Fruit fly (Drosophila melanogaster) S2 (cell line): ENCODE data around the gene Taf9.
"Not testable (repeated sequence)": the region's sequence is repeated elsewhere in the genome, so short reads cannot be mapped to it uniquely, and the experiment has no call there.

Experiments used
- CG8478 ChIP-seq: fragments of >200 bp; optimal IDR thresholded peaks from 2 replicates; lab custom pipeline; 2018
- CTCF ChIP-seq, 2 experiments: fragments of >200 bp; optimal IDR thresholded peaks; 2 replicates each; lab custom pipeline; 2018

Taf9 gene

dm6 chrX:17881138-17882121, 39.5 kb downstream of the Taf9 start:
- TF ChIP-seq CG8478, result no peak
- no peak for TF ChIP-seq CTCF (optimal IDR thresholded peaks at IDR 0.05; lab: Kevin White, UChicago)

DNA sequence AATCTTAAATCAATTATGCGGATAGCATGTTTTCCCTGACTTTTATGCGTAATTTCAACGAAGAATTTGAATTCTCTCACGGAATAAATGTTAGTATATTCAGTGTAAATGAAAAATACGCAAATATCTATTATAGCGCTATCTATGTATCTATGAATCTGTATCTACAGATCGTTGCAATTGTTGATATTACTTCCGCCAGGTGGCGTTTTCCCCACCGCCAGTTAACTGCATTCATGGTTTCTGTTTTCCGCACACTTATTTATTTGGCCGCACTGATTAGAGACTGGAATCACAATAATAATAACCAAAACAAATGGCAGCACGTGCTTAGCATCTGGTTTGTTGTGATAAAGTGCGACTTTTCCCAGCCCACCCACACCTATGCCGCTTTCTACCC, 40.8 kb downstream of the Taf9 start:
- TF ChIP-seq CG8478, result no peak
- TF ChIP-seq CTCF (optimal IDR thresholded peaks at IDR 0.05; lab: Kevin White, UChicago), result peak; percentile 74 to 76

dm6 chrX:17883418-17883817, 41.5 kb downstream of the Taf9 start, which contains the start of gene CG12985:
Gene CG12985 (plus strand): TSS chrX:17883718.
- TF ChIP-seq CTCF (optimal IDR thresholded peaks at IDR 0.05; lab: Kevin White, UChicago), result no peak
- TF ChIP-seq CG8478, result no peak

DNA sequence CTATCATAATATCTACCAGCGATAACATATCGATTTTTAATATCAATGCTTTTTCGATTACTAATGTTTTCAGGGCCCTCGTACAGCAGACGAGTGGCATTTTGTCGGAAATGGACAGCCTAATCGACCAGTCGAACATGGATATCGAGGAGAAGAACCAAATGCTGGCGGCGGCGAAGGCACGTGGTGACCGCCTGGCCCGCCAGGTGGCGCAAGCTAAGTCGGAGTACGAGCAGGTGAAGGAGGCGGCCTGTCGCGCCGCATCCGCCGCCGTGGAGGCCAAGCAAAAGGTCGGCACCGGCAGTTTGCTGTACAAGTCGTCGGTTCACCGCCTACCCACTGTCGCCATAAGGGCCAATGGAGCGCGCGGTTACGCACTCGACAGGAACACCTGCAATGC, 42.6 kb downstream of the Taf9 start:
- TF ChIP-seq CTCF (optimal IDR thresholded peaks at IDR 0.05; lab: Kevin White, UChicago) (peak; percentile 84 to 87), CG8478 (no peak)

- peak in 1 of 2 experiments; percentile 3 for TF ChIP-seq CTCF (optimal IDR thresholded peaks at IDR 0.05; lab: Kevin White, UChicago)
- no peak for TF ChIP-seq CG8478
Observed at dm6 chrX:17885295-17885694, 43.3 kb downstream of the Taf9 start.

- no peak for TF ChIP-seq CG8478
- TF ChIP-seq CTCF (optimal IDR thresholded peaks at IDR 0.05; lab: Kevin White, UChicago), result no peak
Observed at dm6 chrX:17886107-17886448, 44.1 kb downstream of the Taf9 start.

dm6 chrX:17886449-17887207, 44.7 kb downstream of the Taf9 start:
- TF ChIP-seq CTCF (optimal IDR thresholded peaks at IDR 0.05; lab: Kevin White, UChicago) (no peak), CG8478 (no peak)

dm6 chrX:17887208-17887627, 45.3 kb downstream of the Taf9 start, which contains the start of gene mnb:
Gene mnb (minus strand): TSS chrX:17887222.
- TF ChIP-seq CTCF (optimal IDR thresholded peaks at IDR 0.05; lab: Kevin White, UChicago) (peak; percentile 24 to 58), CG8478 (no peak)

DNA sequence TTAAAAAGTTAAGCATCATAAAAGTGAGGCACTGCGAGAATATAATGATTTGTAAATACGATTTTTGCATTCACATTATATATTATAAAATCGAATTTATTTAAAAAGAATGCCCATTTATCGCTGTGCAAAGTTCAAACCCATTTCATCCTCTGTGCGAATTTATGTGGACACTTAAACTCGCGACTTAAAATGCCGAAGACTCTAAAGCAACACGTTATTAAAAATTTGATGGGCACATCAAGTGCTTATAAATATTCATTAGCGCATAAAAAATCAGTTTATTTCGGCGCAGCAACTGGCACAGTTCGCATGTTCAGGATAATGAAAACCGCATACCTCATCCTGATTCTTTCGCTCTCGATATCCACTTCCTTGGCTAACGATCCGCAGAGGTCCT, 45.9 kb downstream of the Taf9 start, which contains the start of gene CG6788:
Gene CG6788 (plus strand): TSS at position 301 of the 400 bp plus-strand sequence.
- TF ChIP-seq CG8478 (no peak), CTCF (optimal IDR thresholded peaks at IDR 0.05; lab: Kevin White, UChicago) (no peak)

DNA sequence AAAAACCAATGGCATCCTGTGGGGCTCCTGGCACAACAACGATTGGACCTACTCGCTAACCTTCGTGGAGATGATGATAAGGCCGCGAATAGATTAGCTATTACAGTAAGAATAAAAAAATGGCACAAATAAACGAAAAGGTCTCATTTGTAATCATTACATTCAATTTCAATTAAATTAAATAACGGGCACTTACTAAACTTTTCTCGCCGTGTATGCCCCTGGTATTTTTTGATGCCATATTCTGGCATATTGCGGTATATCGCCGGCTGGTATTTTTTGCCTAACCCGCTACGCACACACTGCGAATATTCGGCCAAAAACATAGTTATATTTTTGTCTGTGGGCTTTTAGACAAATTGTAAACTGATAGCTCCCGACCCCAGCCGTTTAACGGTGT, 47.3 kb downstream of the Taf9 start, which contains the start of gene Gss1:
Gene Gss1 (plus strand): TSS at position 301 of the 400 bp plus-strand sequence.
- not testable (repeated sequence) for TF ChIP-seq CG8478; CTCF (optimal IDR thresholded peaks at IDR 0.05; lab: Kevin White, UChicago)
